Fruit fly (Drosophila melanogaster): ENCODE data around the gene Marcal1.

- TF ChIP-seq rn (GFP tag; IDR thresholded peaks at IDR 0.05) (no peak), CG17806 (tag; optimal IDR thresholded peaks at IDR 0.05) (no peak), gl (tag; optimal IDR thresholded peaks at IDR 0.05) (no peak), Ets98B (GFP tag; IDR thresholded peaks at IDR 0.05) (no peak)
These were observed 23.0 kb upstream of the Marcal1 start, which contains the start of gene hoe1 for dm6 chr2L:4932284-4932683.
